Fruit fly (Drosophila melanogaster) S2 (cell line): ENCODE measurements around the gene nudC.

Experiments used
- CG8478 ChIP-seq: fragments of >200 bp; optimal IDR thresholded peaks from 2 replicates; lab custom pipeline; 2018
- CTCF ChIP-seq, 2 experiments: fragments of >200 bp; optimal IDR thresholded peaks; 2 replicates each; lab custom pipeline; 2018

dm6 chr3L:16768001-16768652 lies 36.7 kb upstream of the nudC start:
- no peak for TF ChIP-seq CG8478 (lab: Kevin White, UChicago)
- no peak for TF ChIP-seq CTCF (optimal IDR thresholded peaks at IDR 0.05; lab: Kevin White, UChicago)
